Worm (Caenorhabditis elegans): ENCODE data around the gene snai-1.
A peak's percentile ranks its signal among the peaks of the same experiment; 100 is the strongest.

The snai-1 gene

ce11 chrIV:296849-297248 lies 16.7 kb downstream of the snai-1 start:
- TF ChIP-seq fos-1 (tag; optimal IDR thresholded peaks at IDR 0.05) (peak; percentile 55), elt-3 (tag; optimal IDR thresholded peaks at IDR 0.05) (no peak), gmeb-1 (tag; optimal IDR thresholded peaks at IDR 0.05) (peak; percentile 70), nhr-11 (tag; optimal IDR thresholded peaks at IDR 0.05) (no peak), egl-27 (tag; optimal IDR thresholded peaks at IDR 0.05) (no peak), nhr-77 (tag; optimal IDR thresholded peaks at IDR 0.05) (no peak), nhr-25 (tag; optimal IDR thresholded peaks at IDR 0.05) (no peak), nhr-6 (tag; optimal IDR thresholded peaks at IDR 0.05) (no peak), ztf-11 (tag; optimal IDR thresholded peaks at IDR 0.05) (no peak), lsy-2 (tag; optimal IDR thresholded peaks at IDR 0.05) (peak in 1 of 2 experiments; percentile 13), mdl-1 (tag; optimal IDR thresholded peaks at IDR 0.05) (peak in 1 of 2 experiments; percentile 25), lin-11 (tag; optimal IDR thresholded peaks at IDR 0.05) (no peak), ztf-1 (GFP tag; conservative IDR thresholded peaks at IDR 0.05) (no peak), sma-3 (GFP tag; optimal IDR thresholded peaks at IDR 0.05) (peak; percentile 29), nhr-129 (tag; optimal IDR thresholded peaks at IDR 0.05) (no peak), nhr-10 (tag; optimal IDR thresholded peaks at IDR 0.05) (no peak), crh-2 (tag; optimal IDR thresholded peaks at IDR 0.05) (peak; percentile 71), aly-2 (tag; optimal IDR thresholded peaks at IDR 0.05) (no peak), zag-1 (tag; optimal IDR thresholded peaks at IDR 0.05) (no peak), unc-39 (tag; optimal IDR thresholded peaks at IDR 0.05) (no peak), sma-9 (GFP tag; optimal IDR thresholded peaks at IDR 0.05) (peak; percentile 58), sma-9 (tag; optimal IDR thresholded peaks at IDR 0.05) (no peak), blmp-1 (tag; optimal IDR thresholded peaks at IDR 0.05; ENCODE audit: insufficient read depth) (no peak)

DNA sequence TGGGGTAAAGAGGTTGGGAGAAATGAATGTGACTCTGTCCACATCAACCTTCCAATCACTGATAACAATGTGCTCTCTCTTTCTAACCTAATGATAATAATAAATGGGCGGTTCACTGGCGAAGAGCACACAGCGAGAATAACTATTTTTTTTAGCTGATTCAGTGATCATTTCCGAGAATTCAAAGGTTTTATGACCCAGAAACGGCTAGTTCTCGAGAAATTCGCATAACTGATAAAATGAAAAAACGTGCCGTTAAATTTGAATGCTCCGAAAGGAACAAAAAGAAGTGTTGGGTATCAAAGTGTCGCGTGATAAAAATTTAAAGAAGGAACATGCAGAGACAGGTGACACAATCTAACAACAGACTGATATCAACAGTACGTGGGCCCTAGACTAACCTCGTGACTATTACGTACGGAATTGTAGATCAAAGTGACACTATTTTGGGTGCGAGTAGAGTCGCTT lies 17.7 kb downstream of the snai-1 start:
- TF ChIP-seq crh-2 (tag; optimal IDR thresholded peaks at IDR 0.05) (peak; percentile 66), nhr-129 (tag; optimal IDR thresholded peaks at IDR 0.05) (peak; percentile 14), egl-27 (tag; optimal IDR thresholded peaks at IDR 0.05) (no peak), gmeb-1 (tag; optimal IDR thresholded peaks at IDR 0.05) (peak; percentile 38), fos-1 (tag; optimal IDR thresholded peaks at IDR 0.05) (peak; percentile 79), sma-3 (GFP tag; optimal IDR thresholded peaks at IDR 0.05) (no peak), elt-3 (tag; optimal IDR thresholded peaks at IDR 0.05) (no peak), sma-9 (GFP tag; optimal IDR thresholded peaks at IDR 0.05) (peak; percentile 53), sma-9 (tag; optimal IDR thresholded peaks at IDR 0.05) (no peak), mdl-1 (tag; optimal IDR thresholded peaks at IDR 0.05) (peak in 1 of 2 experiments; percentile 40), nhr-25 (tag; optimal IDR thresholded peaks at IDR 0.05) (no peak)

DNA sequence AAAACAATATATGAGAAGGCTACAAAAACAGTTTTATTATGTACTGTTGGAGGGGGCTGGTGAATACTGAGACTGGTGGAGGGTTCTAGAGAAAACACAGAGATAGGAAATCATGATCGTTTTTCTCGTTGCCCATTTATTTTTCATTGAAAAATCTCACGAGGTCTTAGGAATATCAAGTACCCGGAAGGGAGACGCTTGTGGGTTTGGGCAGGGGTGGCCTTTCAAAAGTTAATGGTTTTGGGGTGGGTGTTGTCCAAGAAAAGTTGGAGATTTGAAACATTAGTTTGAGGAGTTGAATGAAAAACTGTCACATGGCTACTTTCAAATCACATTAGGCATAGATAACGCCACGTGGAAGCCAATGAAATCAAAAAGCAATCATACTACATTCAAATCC lies 18.8 kb downstream of the snai-1 start:
- no peak for TF ChIP-seq nhr-23 (tag; optimal IDR thresholded peaks at IDR 0.05)
- TF ChIP-seq nhr-10 (tag; optimal IDR thresholded peaks at IDR 0.05) = no peak
- no peak for TF ChIP-seq ztf-1 (GFP tag; conservative IDR thresholded peaks at IDR 0.05)
- TF ChIP-seq egl-27 (tag; optimal IDR thresholded peaks at IDR 0.05) = no peak
- peak; percentile 24 for TF ChIP-seq lin-39 (tag; optimal IDR thresholded peaks at IDR 0.05)
- no peak for TF ChIP-seq nhr-237 (tag; optimal IDR thresholded peaks at IDR 0.05)
- peak; percentile 20 for TF ChIP-seq nhr-129 (tag; optimal IDR thresholded peaks at IDR 0.05)
- TF ChIP-seq nhr-11 (tag; optimal IDR thresholded peaks at IDR 0.05) = no peak
- no peak for TF ChIP-seq nhr-6 (tag; optimal IDR thresholded peaks at IDR 0.05)
- TF ChIP-seq mbf-1 (tag; optimal IDR thresholded peaks at IDR 0.05) = no peak
- TF ChIP-seq aly-2 (tag; optimal IDR thresholded peaks at IDR 0.05) = no peak
- TF ChIP-seq unc-39 (tag; optimal IDR thresholded peaks at IDR 0.05) = no peak
- no peak for TF ChIP-seq lin-11 (tag; optimal IDR thresholded peaks at IDR 0.05)
- no peak for TF ChIP-seq mdl-1 (tag; optimal IDR thresholded peaks at IDR 0.05)
- TF ChIP-seq ztf-11 (tag; optimal IDR thresholded peaks at IDR 0.05) = no peak

DNA sequence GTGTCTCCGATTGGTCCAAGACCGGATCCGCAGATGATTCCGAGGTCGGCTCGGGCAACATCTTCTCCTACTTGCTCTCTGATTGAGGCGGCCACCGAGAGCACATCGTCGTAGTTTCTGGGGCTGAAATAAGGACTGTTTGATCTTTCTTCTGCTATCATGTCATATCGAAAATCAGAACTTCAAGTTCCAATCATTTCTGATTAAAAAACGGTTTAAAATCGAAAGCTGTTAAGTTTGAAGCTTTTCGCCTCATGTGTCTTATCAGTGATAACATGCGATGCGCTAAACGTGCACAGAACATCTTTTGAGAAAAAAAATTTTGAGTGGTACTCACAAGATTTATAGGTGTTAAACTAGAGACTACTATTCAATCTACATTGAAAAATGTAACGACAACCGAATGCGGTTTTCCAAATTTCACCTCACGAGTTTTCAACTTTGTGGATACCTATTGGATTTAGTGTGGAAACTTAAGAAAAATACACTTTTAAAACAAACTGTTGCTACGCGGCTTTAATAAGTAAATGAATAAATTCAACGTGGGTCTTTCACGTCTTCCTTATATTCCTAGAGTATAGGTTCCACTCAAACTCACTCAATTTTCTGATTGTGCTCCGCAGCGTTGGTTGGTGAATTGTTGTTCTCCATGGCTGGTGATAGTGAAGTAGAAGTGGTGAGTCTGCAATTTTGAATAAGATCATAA lies 19.4 kb downstream of the snai-1 start:
- TF ChIP-seq egl-27 (tag; optimal IDR thresholded peaks at IDR 0.05) (no peak), nhr-77 (tag; optimal IDR thresholded peaks at IDR 0.05) (no peak), dmd-4 (tag; optimal IDR thresholded peaks at IDR 0.05) (no peak), ama-1 (optimal IDR thresholded peaks at IDR 0.05) (peak; percentile 46)

DNA sequence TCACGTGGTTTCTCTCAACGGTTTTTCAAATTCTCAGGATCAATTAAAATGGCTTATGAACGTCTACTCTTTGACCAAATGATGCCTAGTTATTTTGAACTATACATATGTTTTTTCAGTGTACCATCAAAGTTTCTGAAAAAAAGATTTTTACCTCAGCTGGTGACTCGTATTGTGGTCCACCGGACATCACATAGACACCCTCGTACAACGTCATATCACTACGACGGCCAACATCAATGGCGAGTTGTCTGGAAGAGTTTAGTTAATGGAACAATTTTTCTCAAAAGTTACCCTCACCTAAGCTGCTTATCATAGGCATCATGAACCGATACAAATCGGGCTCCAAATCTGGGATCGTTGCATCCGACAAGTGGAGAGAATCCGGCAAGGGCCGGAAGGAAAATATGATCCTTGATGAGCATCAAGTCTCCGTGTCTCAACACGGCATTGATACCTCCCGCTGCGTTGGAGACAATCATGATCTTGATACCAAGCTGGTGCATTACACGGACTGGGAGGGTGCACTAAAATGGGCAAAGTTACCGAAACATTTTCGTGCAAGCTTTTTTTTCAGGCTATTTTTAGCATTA lies 20.3 kb downstream of the snai-1 start:
- TF ChIP-seq C34F6.9 (tag; optimal IDR thresholded peaks at IDR 0.05) (no peak), ztf-1 (GFP tag; conservative IDR thresholded peaks at IDR 0.05) (0 out of 2 replicates have a peak, but pooled peaks have one; percentile 65)

All from whole organism, L2 larva.